Worm (Caenorhabditis elegans): ENCODE measurements around the gene Y45F10B.12.

- TF ChIP-seq madf-10 (tag; optimal IDR thresholded peaks at IDR 0.05) (no peak), ama-1 (optimal IDR thresholded peaks at IDR 0.05) (no peak), ama-1 (GFP tag; optimal IDR thresholded peaks at IDR 0.05) (no peak), pha-4 (tag; optimal IDR thresholded peaks at IDR 0.05) (no peak), atf-7 (tag; optimal IDR thresholded peaks at IDR 0.05) (no peak), B0019.2 (GFP tag; conservative IDR thresholded peaks at IDR 0.05) (no peak), efl-1 (GFP tag; optimal IDR thresholded peaks at IDR 0.05) (no peak), nfya-1 (tag; optimal IDR thresholded peaks at IDR 0.05; ENCODE audit: borderline replicate concordance, insufficient read depth) (no peak), ceh-100 (GFP tag; IDR thresholded peaks at IDR 0.05) (no peak), xnd-1 (tag; optimal IDR thresholded peaks at IDR 0.05) (no peak)
Measured at ce11 chrIV:13564284-13564683, 23.0 kb upstream of the Y45F10B.12 start.

All from whole organism, young adult.